Worm (Caenorhabditis elegans): Measurements from ENCODE around the gene T28D6.4.

Gene T28D6.4

ce11 chrIII:11343041-11343440, 17.2 kb upstream of the T28D6.4 start, which contains the start of the genes T28D6.6 and pen-2:
Gene T28D6.6, minus strand, starts transcription at chrIII:11343108.
Gene pen-2, plus strand, starts transcription at chrIII:11343322.
- no peak for TF ChIP-seq ztf-23 (GFP tag; IDR thresholded peaks at IDR 0.05)
- no peak for TF ChIP-seq cog-1 (tag; optimal IDR thresholded peaks at IDR 0.05)
- TF ChIP-seq klf-2 (GFP tag; conservative IDR thresholded peaks at IDR 0.05), result no peak
- TF ChIP-seq flt-1 (GFP tag; IDR thresholded peaks at IDR 0.05), result no peak
- no peak for TF ChIP-seq ref-1 (GFP tag; conservative IDR thresholded peaks at IDR 0.05)
- no peak for TF ChIP-seq tab-1 (GFP tag; IDR thresholded peaks at IDR 0.05)
- no peak for TF ChIP-seq T22C8.4 (GFP tag; IDR thresholded peaks at IDR 0.05)
- no peak for TF ChIP-seq med-1 (GFP tag; optimal IDR thresholded peaks at IDR 0.05; ENCODE audit: insufficient read depth)
- no peak for TF ChIP-seq ztf-29 (GFP tag; IDR thresholded peaks at IDR 0.05)

DNA sequence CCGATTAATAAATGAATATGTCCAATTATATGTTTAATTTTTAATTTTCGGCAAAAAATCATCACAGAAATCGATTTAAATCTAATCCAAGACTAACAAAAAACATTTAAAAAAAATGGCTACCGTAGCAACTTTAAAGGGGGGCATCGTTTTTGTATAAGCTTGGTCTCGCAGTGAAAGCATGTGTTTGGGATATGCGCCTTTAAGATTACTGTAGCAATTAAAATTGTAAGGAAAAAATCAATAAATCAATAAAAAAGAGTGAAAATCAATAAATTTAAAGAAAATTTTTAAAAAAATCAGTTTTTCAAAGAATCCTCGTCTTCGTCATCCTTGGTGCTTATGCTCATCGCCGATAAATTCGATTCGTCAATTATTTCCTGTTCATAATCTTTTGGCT, 16.1 kb upstream of the T28D6.4 start:
- TF ChIP-seq klf-2 (GFP tag; conservative IDR thresholded peaks at IDR 0.05) (no peak), cog-1 (tag; optimal IDR thresholded peaks at IDR 0.05) (no peak), tab-1 (GFP tag; IDR thresholded peaks at IDR 0.05) (no peak), flt-1 (GFP tag; IDR thresholded peaks at IDR 0.05) (no peak), T22C8.4 (GFP tag; IDR thresholded peaks at IDR 0.05) (no peak), med-1 (GFP tag; optimal IDR thresholded peaks at IDR 0.05; ENCODE audit: insufficient read depth) (no peak), ztf-29 (GFP tag; IDR thresholded peaks at IDR 0.05) (no peak), ref-1 (GFP tag; conservative IDR thresholded peaks at IDR 0.05) (no peak), ztf-23 (GFP tag; IDR thresholded peaks at IDR 0.05) (no peak)

DNA sequence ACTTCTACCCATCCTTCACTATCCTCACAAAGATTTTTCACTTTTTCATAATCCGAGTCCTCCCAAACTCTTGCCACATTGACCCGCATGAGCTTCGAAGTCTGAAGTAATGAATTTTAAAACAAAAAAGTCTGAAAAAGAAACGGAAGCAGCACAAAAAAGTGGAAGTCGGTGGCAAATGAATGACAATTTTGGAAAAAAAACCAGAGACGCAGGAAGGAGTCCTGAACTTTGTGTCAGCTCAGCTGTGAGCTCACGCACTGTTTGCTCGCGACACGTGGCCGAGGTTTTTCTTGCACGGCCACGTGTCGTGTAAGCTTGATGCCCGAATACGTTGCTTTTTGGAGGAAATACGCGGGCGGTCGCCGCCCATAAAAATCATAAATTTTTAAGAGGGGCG, 13.9 kb upstream of the T28D6.4 start, which contains the start of gene T28D6.7:
TSS of gene T28D6.7 (minus strand) at position 101 of the 400 bp plus-strand sequence.
- TF ChIP-seq cog-1 (tag; optimal IDR thresholded peaks at IDR 0.05) (no peak), klf-2 (GFP tag; conservative IDR thresholded peaks at IDR 0.05) (no peak), med-1 (GFP tag; optimal IDR thresholded peaks at IDR 0.05; ENCODE audit: insufficient read depth) (no peak), ztf-23 (GFP tag; IDR thresholded peaks at IDR 0.05) (no peak), ztf-29 (GFP tag; IDR thresholded peaks at IDR 0.05) (no peak), flt-1 (GFP tag; IDR thresholded peaks at IDR 0.05) (no peak), T22C8.4 (GFP tag; IDR thresholded peaks at IDR 0.05) (no peak), ref-1 (GFP tag; conservative IDR thresholded peaks at IDR 0.05) (no peak), tab-1 (GFP tag; IDR thresholded peaks at IDR 0.05) (no peak)

DNA sequence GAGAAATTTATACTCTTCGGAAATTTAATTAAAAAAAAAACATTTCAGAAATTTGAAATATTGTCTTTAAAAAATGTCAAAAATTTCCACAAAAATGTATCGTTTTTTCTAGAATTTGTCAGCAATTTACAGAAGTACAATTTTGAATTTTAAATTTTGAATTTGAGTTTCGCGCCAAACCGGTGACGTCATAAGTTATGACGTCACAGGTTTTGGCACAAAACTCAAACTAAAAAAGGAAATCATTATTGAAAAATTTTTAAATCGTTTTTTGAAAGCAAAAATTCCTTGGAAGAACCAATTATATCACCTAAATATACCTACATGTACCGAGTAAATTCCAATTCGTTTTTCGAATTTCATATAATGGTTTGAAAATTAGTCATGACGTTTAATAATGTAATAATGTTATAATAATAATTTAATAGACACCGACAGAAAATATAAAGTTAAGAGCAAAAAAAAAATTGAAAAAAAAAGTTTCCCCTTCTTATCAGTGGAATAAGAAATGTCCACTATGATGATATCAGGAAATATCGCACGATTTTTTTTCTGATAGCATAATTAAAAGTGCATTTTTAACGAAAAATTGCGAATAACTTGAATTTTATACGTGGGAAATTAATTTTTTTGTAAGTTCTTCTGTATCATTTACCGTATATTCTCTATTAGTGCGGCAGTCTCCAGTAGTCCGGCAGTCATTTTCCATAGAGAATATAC, 10.0 kb upstream of the T28D6.4 start:
- no peak for TF ChIP-seq tab-1 (GFP tag; IDR thresholded peaks at IDR 0.05)
- no peak for TF ChIP-seq cog-1 (tag; optimal IDR thresholded peaks at IDR 0.05)
- TF ChIP-seq flt-1 (GFP tag; IDR thresholded peaks at IDR 0.05), result no peak
- TF ChIP-seq ref-1 (GFP tag; conservative IDR thresholded peaks at IDR 0.05), result no peak
- no peak for TF ChIP-seq ztf-29 (GFP tag; IDR thresholded peaks at IDR 0.05)

DNA sequence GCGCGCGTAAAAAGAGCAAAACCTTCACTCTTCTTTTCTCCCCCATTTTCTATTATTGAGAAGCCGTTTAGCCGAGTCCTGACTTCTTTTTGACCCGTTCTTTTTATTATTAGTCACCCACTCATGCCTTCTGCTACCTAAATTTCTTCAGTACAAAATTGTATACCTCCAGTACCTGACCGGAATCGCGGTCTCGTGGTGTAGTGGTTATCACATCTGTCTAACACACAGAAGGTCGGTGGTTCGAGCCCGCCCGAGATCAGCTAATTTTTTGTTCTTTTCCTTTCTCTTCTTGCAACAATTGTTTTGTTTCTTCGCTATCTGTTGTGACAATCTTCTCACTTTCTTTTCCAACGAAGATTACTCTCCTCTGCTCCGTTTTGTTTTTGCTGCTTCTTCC, 7.4 kb upstream of the T28D6.4 start:
- 0 out of 2 replicates have a peak, but pooled peaks have one; percentile 37 for TF ChIP-seq ztf-23 (GFP tag; IDR thresholded peaks at IDR 0.05)
- TF ChIP-seq flt-1 (GFP tag; IDR thresholded peaks at IDR 0.05), result peak; percentile 83
- 0 out of 2 replicates have a peak, but pooled peaks have one; percentile 23 for TF ChIP-seq ref-1 (GFP tag; conservative IDR thresholded peaks at IDR 0.05)
- TF ChIP-seq ztf-29 (GFP tag; IDR thresholded peaks at IDR 0.05), result no peak
- no peak for TF ChIP-seq med-1 (GFP tag; optimal IDR thresholded peaks at IDR 0.05; ENCODE audit: insufficient read depth)
- peak; percentile 81; the same call in 1 of the 2 replicates for TF ChIP-seq tab-1 (GFP tag; IDR thresholded peaks at IDR 0.05)
- TF ChIP-seq cog-1 (tag; optimal IDR thresholded peaks at IDR 0.05), result no peak
- TF ChIP-seq T22C8.4 (GFP tag; IDR thresholded peaks at IDR 0.05), result no peak
- TF ChIP-seq klf-2 (GFP tag; conservative IDR thresholded peaks at IDR 0.05), result no peak

DNA sequence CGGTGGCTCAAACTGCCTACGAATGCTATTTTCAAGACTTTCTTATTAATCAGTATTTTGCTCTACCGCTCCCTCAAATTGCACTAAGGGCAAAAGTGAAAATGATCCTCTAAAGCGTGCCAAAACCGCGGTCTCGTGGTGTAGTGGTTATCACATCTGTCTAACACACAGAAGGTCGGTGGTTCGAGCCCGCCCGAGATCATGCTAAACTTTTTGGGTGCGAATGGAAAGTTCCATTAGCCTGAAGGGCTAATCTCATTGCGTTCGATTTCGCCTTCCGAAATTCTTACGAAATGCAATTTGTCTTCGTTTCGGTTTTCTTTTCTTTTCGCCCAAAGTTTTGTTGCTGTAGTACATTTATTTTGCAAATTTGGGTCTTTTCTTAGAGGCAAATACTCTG, 6.8 kb upstream of the T28D6.4 start:
- no peak for TF ChIP-seq flt-1 (GFP tag; IDR thresholded peaks at IDR 0.05)
- peak; percentile 51; the same call in 1 of the 2 replicates for TF ChIP-seq tab-1 (GFP tag; IDR thresholded peaks at IDR 0.05)
- TF ChIP-seq klf-2 (GFP tag; conservative IDR thresholded peaks at IDR 0.05), result 0 out of 2 replicates have a peak, but pooled peaks have one; percentile 16
- peak; percentile 58; the same call in 1 of the 2 replicates for TF ChIP-seq ztf-23 (GFP tag; IDR thresholded peaks at IDR 0.05)

DNA sequence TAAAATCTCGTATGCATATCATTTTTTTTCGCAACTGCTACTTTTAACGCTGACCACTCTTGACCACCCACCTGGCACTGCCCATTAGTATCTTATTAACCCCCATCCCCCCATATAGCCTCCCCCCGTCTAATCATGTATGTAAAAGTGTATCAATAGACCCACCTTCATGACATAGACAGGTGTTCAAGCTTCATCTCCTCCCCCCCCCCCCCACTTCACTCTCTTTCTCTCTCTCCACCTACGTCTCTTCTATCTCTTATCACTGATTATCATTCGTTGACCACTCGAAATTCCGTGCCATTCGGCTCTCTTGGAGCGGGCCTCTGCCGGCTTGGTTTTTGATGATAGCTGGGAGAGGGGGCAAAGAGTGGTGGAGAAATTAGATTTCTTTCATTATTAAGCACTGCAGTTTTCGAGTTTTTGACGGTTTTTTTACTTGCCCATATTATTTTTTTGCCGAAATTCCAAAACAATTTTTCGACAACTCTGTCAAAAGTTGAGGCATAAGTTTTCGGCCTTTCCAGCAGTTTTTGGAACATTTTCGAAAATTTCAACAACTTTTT, 4.4 kb upstream of the T28D6.4 start:
- TF ChIP-seq T22C8.4 (GFP tag; IDR thresholded peaks at IDR 0.05) (no peak), med-1 (GFP tag; optimal IDR thresholded peaks at IDR 0.05; ENCODE audit: insufficient read depth) (no peak), klf-2 (GFP tag; conservative IDR thresholded peaks at IDR 0.05) (no peak), ref-1 (GFP tag; conservative IDR thresholded peaks at IDR 0.05) (no peak), tab-1 (GFP tag; IDR thresholded peaks at IDR 0.05) (no peak), ztf-23 (GFP tag; IDR thresholded peaks at IDR 0.05) (no peak), cog-1 (tag; optimal IDR thresholded peaks at IDR 0.05) (no peak), flt-1 (GFP tag; IDR thresholded peaks at IDR 0.05) (no peak), ztf-29 (GFP tag; IDR thresholded peaks at IDR 0.05) (no peak)

ce11 chrIII:11357418-11357817, 2.8 kb upstream of the T28D6.4 start:
- TF ChIP-seq ztf-23 (GFP tag; IDR thresholded peaks at IDR 0.05), result no peak
- TF ChIP-seq T22C8.4 (GFP tag; IDR thresholded peaks at IDR 0.05), result no peak
- TF ChIP-seq tab-1 (GFP tag; IDR thresholded peaks at IDR 0.05), result no peak
- no peak for TF ChIP-seq cog-1 (tag; optimal IDR thresholded peaks at IDR 0.05)
- no peak for TF ChIP-seq klf-2 (GFP tag; conservative IDR thresholded peaks at IDR 0.05)
- TF ChIP-seq med-1 (GFP tag; optimal IDR thresholded peaks at IDR 0.05; ENCODE audit: insufficient read depth), result no peak
- TF ChIP-seq flt-1 (GFP tag; IDR thresholded peaks at IDR 0.05), result no peak
- no peak for TF ChIP-seq ztf-29 (GFP tag; IDR thresholded peaks at IDR 0.05)
- no peak for TF ChIP-seq ref-1 (GFP tag; conservative IDR thresholded peaks at IDR 0.05)

DNA sequence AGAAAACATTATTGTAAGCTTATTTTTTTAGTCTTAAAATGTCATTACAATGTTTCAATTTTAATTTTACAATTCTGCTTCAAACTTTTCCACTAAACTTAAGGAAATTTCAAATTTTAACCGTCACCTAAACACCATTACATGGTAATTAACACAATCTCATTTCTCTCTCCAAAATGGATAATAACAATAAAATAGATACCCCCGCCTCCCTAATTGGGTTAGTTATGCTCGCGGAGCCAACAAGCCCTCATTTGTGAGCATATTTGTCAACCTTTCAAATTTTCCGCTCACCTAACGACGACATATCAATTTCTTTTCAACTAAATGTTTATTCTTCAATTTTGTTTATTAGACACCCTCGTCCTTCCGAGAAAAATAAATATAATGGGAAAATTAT, 2.0 kb upstream of the T28D6.4 start:
- no peak for TF ChIP-seq flt-1 (GFP tag; IDR thresholded peaks at IDR 0.05)

- TF ChIP-seq cog-1 (tag; optimal IDR thresholded peaks at IDR 0.05) (no peak), med-1 (GFP tag; optimal IDR thresholded peaks at IDR 0.05; ENCODE audit: insufficient read depth) (no peak), ztf-29 (GFP tag; IDR thresholded peaks at IDR 0.05) (no peak), flt-1 (GFP tag; IDR thresholded peaks at IDR 0.05) (no peak), T22C8.4 (GFP tag; IDR thresholded peaks at IDR 0.05) (no peak), klf-2 (GFP tag; conservative IDR thresholded peaks at IDR 0.05) (no peak), tab-1 (GFP tag; IDR thresholded peaks at IDR 0.05) (no peak), ref-1 (GFP tag; conservative IDR thresholded peaks at IDR 0.05) (no peak), ztf-23 (GFP tag; IDR thresholded peaks at IDR 0.05) (no peak)
Observed at ce11 chrIII:11359422-11359821, 834 bp upstream of the T28D6.4 start.
